Worm (Caenorhabditis elegans) whole organism, L4 larva: ENCODE data around the gene srx-5.

Experiments used
- F37D6.2 ChIP-seq: sonication (generic microtip); optimal IDR thresholded peaks from 2 replicates; lab custom pipeline; 2016; ENCODE audit warnings: mild to moderate bottlenecking, missing genetic modification characterization, missing compliant biosample characterization
- Y105C5A.15 ChIP-seq: fragments of 200-800 bp; sonication (Bioruptor generic); IDR thresholded peaks from 2 replicates; pipeline ENCODE4 v1.3.6; 2022; ENCODE audit warnings: missing genetic modification characterization, missing compliant biosample characterization
- Y5F2A.4 ChIP-seq: fragments of 200-800 bp; sonication (Bioruptor generic); optimal IDR thresholded peaks from 2 replicates; lab custom pipeline; 2018; ENCODE audit warnings: mild to moderate bottlenecking, missing genetic modification characterization, missing compliant biosample characterization
- aly-2 ChIP-seq: sonication (generic microtip); optimal IDR thresholded peaks from 2 replicates; lab custom pipeline; 2018; ENCODE audit warnings: missing biosample characterization, missing genetic modification characterization
- ama-1 ChIP-seq: fragments of 150-350 bp; optimal IDR thresholded peaks from 2 replicates; lab custom pipeline; 2014; ENCODE audit warnings: inconsistent platforms, mixed read lengths
- arid-1 ChIP-seq: fragments of 200-800 bp; sonication (Bioruptor generic); conservative IDR thresholded peaks from 2 replicates; pipeline ENCODE4 v1.3.6; 2022; ENCODE audit warnings: missing genetic modification reagents, missing genetic modification characterization, missing compliant biosample characterization
- attf-4 ChIP-seq: sonication (generic microtip); optimal IDR thresholded peaks from 3 replicates; lab custom pipeline; 2017; ENCODE audit warnings: missing biosample characterization, missing genetic modification characterization
- ceh-32 ChIP-seq: sonication (generic microtip); optimal IDR thresholded peaks from 2 replicates; lab custom pipeline; 2016; ENCODE audit warnings: mild to moderate bottlenecking, missing genetic modification characterization, missing compliant biosample characterization; ENCODE audit not compliant: poor library complexity
- ceh-62 ChIP-seq: sonication (generic microtip); optimal IDR thresholded peaks from 2 replicates; lab custom pipeline; 2017; ENCODE audit warnings: missing biosample characterization, missing genetic modification characterization
- ceh-82 ChIP-seq: sonication (generic microtip); optimal IDR thresholded peaks from 2 replicates; lab custom pipeline; 2017; ENCODE audit warnings: missing biosample characterization, missing genetic modification characterization
- daf-16 ChIP-seq, 3 experiments: sonication (generic microtip); optimal IDR thresholded peaks; 2 replicates each; lab custom pipeline; 2016 to 2017; ENCODE audit warnings: missing genetic modification characterization in 3 of 3, missing genetic modification reagents in 3 of 3, mild to moderate bottlenecking in 2 of 3, missing compliant biosample characterization in 2 of 3, missing biosample characterization in 1 of 3, moderate library complexity in 1 of 3
- daf-19 ChIP-seq: fragments of 200-800 bp; sonication (Bioruptor generic); conservative IDR thresholded peaks from 2 replicates; pipeline ENCODE4 v1.3.6; 2022; ENCODE audit warnings: missing genetic modification characterization, missing compliant biosample characterization
- daf-8 ChIP-seq: fragments of 200-800 bp; sonication (Bioruptor generic); IDR thresholded peaks from 2 replicates; pipeline ENCODE4 v1.3.6; 2022; ENCODE audit warnings: missing genetic modification characterization, missing compliant biosample characterization
- dmd-9 ChIP-seq: fragments of 200-800 bp; sonication (Bioruptor generic); IDR thresholded peaks from 2 replicates; pipeline ENCODE4 v1.3.6; 2022; ENCODE audit warnings: missing genetic modification reagents, missing genetic modification characterization, missing compliant biosample characterization
- dve-1 ChIP-seq: sonication (generic microtip); optimal IDR thresholded peaks from 2 replicates; lab custom pipeline; 2017; ENCODE audit warnings: antibody characterized with exemption, mild to moderate bottlenecking, missing genetic modification characterization, missing compliant biosample characterization; ENCODE audit not compliant: insufficient read depth
- fos-1 ChIP-seq: fragments of 150-350 bp; optimal IDR thresholded peaks from 2 replicates; lab custom pipeline; 2014; ENCODE audit warnings: missing biosample characterization, missing genetic modification characterization
- hlh-11 ChIP-seq: fragments of 200-800 bp; sonication (Bioruptor generic); optimal IDR thresholded peaks from 2 replicates; lab custom pipeline; 2018; ENCODE audit warnings: mild to moderate bottlenecking, missing genetic modification characterization, missing compliant biosample characterization
- hlh-30 ChIP-seq: sonication (generic microtip); optimal IDR thresholded peaks from 2 replicates; lab custom pipeline; 2017; ENCODE audit warnings: antibody characterized with exemption, mild to moderate bottlenecking, missing genetic modification characterization, missing compliant biosample characterization; ENCODE audit not compliant: insufficient read depth
- hmg-1.1 ChIP-seq: fragments of 200-800 bp; sonication (Bioruptor generic); IDR thresholded peaks from 2 replicates; pipeline ENCODE4 v1.3.6; 2022; ENCODE audit warnings: missing genetic modification reagents, missing genetic modification characterization, missing compliant biosample characterization
- lim-7 ChIP-seq: fragments of 200-800 bp; sonication (Bioruptor generic); IDR thresholded peaks from 2 replicates; pipeline ENCODE4 v1.3.6; 2022; ENCODE audit warnings: missing genetic modification characterization, missing compliant biosample characterization
- lin-1 ChIP-seq: fragments of 200-800 bp; sonication (Bioruptor generic); IDR thresholded peaks from 2 replicates; pipeline ENCODE4 v1.3.6; 2022; ENCODE audit warnings: missing genetic modification reagents, missing genetic modification characterization, missing compliant biosample characterization
- lin-13 ChIP-seq: fragments of 150-350 bp; optimal IDR thresholded peaks from 2 replicates; lab custom pipeline; 2014; ENCODE audit warnings: missing biosample characterization, missing genetic modification reagents, missing genetic modification characterization
- lin-38 ChIP-seq: fragments of 200-800 bp; sonication (Bioruptor generic); IDR thresholded peaks from 2 replicates; pipeline ENCODE4 v1.3.6; 2022; ENCODE audit warnings: missing genetic modification reagents, missing genetic modification characterization, missing compliant biosample characterization
- lir-3 ChIP-seq: sonication (generic microtip); optimal IDR thresholded peaks from 2 replicates; lab custom pipeline; 2016; ENCODE audit warnings: mild to moderate bottlenecking, missing genetic modification characterization, missing compliant biosample characterization
- lsy-2 ChIP-seq, 2 experiments: fragments of 150-350 bp in 1 of 2; sonication (generic microtip) in 1 of 2; optimal IDR thresholded peaks; 2 replicates each; lab custom pipeline; 2014 to 2017; ENCODE audit warnings: missing biosample characterization in 2 of 2, missing genetic modification characterization in 2 of 2
- mdl-1 ChIP-seq, 2 experiments: fragments of 150-350 bp in 1 of 2; sonication (generic microtip) in 1 of 2; optimal IDR thresholded peaks; 2 replicates each; lab custom pipeline; 2014 to 2017; ENCODE audit warnings: missing biosample characterization in 2 of 2, missing genetic modification characterization in 2 of 2
- mdt-29 ChIP-seq: fragments of 200-800 bp; sonication (Bioruptor generic); IDR thresholded peaks from 2 replicates; pipeline ENCODE4 v1.3.6; 2022; ENCODE audit warnings: missing genetic modification reagents, missing genetic modification characterization, missing compliant biosample characterization
- mep-1 ChIP-seq: fragments of 150-350 bp; sonication (generic microtip); optimal IDR thresholded peaks from 3 replicates; lab custom pipeline; 2014; ENCODE audit warnings: missing biosample characterization, missing genetic modification characterization
- mxl-2 ChIP-seq: fragments of 200-800 bp; sonication (Bioruptor generic); conservative IDR thresholded peaks from 2 replicates; pipeline ENCODE4 v1.3.6; 2022; ENCODE audit warnings: missing genetic modification reagents, missing genetic modification characterization, missing compliant biosample characterization
- nhr-10 ChIP-seq: fragments of 150-350 bp; optimal IDR thresholded peaks from 2 replicates; lab custom pipeline; 2014; ENCODE audit warnings: missing biosample characterization, missing genetic modification characterization
- nhr-102 ChIP-seq: sonication (generic microtip); optimal IDR thresholded peaks from 2 replicates; lab custom pipeline; 2016; ENCODE audit warnings: mild to moderate bottlenecking, missing genetic modification characterization, moderate library complexity, missing compliant biosample characterization
- nhr-111 ChIP-seq: fragments of 200-800 bp; sonication (Bioruptor generic); optimal IDR thresholded peaks from 2 replicates; lab custom pipeline; 2018; ENCODE audit warnings: mild to moderate bottlenecking, missing genetic modification characterization, missing compliant biosample characterization
- nhr-25 ChIP-seq: sonication (generic microtip); optimal IDR thresholded peaks from 2 replicates; lab custom pipeline; 2017; ENCODE audit warnings: missing genetic modification characterization, mild to moderate bottlenecking, missing compliant biosample characterization, antibody characterized with exemption, moderate library complexity, borderline replicate concordance; ENCODE audit not compliant: insufficient read depth
- nhr-42 ChIP-seq: fragments of 200-800 bp; sonication (Bioruptor generic); IDR thresholded peaks from 2 replicates; pipeline ENCODE4 v1.3.6; 2022; ENCODE audit warnings: missing genetic modification characterization, missing compliant biosample characterization
- nhr-48 ChIP-seq: sonication (generic microtip); optimal IDR thresholded peaks from 2 replicates; lab custom pipeline; 2016; ENCODE audit warnings: mild to moderate bottlenecking, missing genetic modification characterization, missing compliant biosample characterization
- pha-4 ChIP-seq, 2 experiments: fragments of 150-350 bp in 1 of 2; fragments of 200-800 bp in 1 of 2; sonication (Bioruptor generic) in 1 of 2; IDR thresholded peaks in 1 of 2; optimal IDR thresholded peaks in 1 of 2; 2 replicates each; pipeline versions ENCODE4 v1.3.6 to Lab custom; 2014 to 2022; ENCODE audit warnings: missing genetic modification characterization in 2 of 2, missing genetic modification reagents in 2 of 2, missing biosample characterization in 1 of 2, missing compliant biosample characterization in 1 of 2
- php-3 ChIP-seq: fragments of 200-800 bp; sonication (Bioruptor generic); IDR thresholded peaks from 2 replicates; pipeline ENCODE4 v1.3.6; 2022; ENCODE audit warnings: missing genetic modification reagents, missing genetic modification characterization, missing compliant biosample characterization
- saeg-2 ChIP-seq: fragments of 200-800 bp; sonication (Bioruptor generic); IDR thresholded peaks from 2 replicates; pipeline ENCODE4 v1.3.6; 2022; ENCODE audit warnings: missing genetic modification reagents, missing genetic modification characterization, missing compliant biosample characterization
- snpc-1.2 ChIP-seq: fragments of 200-800 bp; sonication (Bioruptor generic); IDR thresholded peaks from 2 replicates; pipeline ENCODE4 v1.3.6; 2022; ENCODE audit warnings: missing genetic modification reagents, missing genetic modification characterization, missing compliant biosample characterization
- unc-130 ChIP-seq: sonication (generic microtip); optimal IDR thresholded peaks from 2 replicates; lab custom pipeline; 2016; ENCODE audit warnings: missing genetic modification reagents, missing genetic modification characterization, missing compliant biosample characterization
- unc-39 ChIP-seq: sonication (generic microtip); optimal IDR thresholded peaks from 2 replicates; lab custom pipeline; 2017; ENCODE audit warnings: missing biosample characterization, missing genetic modification characterization
- vab-7 ChIP-seq: fragments of 200-800 bp; sonication (Bioruptor generic); IDR thresholded peaks from 2 replicates; pipeline ENCODE4 v1.3.6; 2022; ENCODE audit warnings: missing genetic modification reagents, missing genetic modification characterization, missing compliant biosample characterization
- zag-1 ChIP-seq: fragments of 150-350 bp; optimal IDR thresholded peaks from 2 replicates; lab custom pipeline; 2014; ENCODE audit warnings: missing biosample characterization, missing genetic modification characterization
- zfp-2 ChIP-seq: sonication (generic microtip); optimal IDR thresholded peaks from 2 replicates; lab custom pipeline; 2016; ENCODE audit warnings: mild to moderate bottlenecking, missing genetic modification characterization, missing compliant biosample characterization
- zfp-3 ChIP-seq: fragments of 200-800 bp; sonication (Bioruptor generic); conservative IDR thresholded peaks from 2 replicates; pipeline ENCODE4 v1.3.6; 2022; ENCODE audit warnings: missing genetic modification reagents, missing genetic modification characterization, missing compliant biosample characterization
- zip-2 ChIP-seq: fragments of 150-350 bp; optimal IDR thresholded peaks from 2 replicates; lab custom pipeline; 2014; ENCODE audit warnings: missing biosample characterization, missing genetic modification characterization
- ztf-11 ChIP-seq: fragments of 150-350 bp; optimal IDR thresholded peaks from 2 replicates; lab custom pipeline; 2014; ENCODE audit warnings: missing biosample characterization, missing genetic modification characterization

The srx-5 gene

DNA sequence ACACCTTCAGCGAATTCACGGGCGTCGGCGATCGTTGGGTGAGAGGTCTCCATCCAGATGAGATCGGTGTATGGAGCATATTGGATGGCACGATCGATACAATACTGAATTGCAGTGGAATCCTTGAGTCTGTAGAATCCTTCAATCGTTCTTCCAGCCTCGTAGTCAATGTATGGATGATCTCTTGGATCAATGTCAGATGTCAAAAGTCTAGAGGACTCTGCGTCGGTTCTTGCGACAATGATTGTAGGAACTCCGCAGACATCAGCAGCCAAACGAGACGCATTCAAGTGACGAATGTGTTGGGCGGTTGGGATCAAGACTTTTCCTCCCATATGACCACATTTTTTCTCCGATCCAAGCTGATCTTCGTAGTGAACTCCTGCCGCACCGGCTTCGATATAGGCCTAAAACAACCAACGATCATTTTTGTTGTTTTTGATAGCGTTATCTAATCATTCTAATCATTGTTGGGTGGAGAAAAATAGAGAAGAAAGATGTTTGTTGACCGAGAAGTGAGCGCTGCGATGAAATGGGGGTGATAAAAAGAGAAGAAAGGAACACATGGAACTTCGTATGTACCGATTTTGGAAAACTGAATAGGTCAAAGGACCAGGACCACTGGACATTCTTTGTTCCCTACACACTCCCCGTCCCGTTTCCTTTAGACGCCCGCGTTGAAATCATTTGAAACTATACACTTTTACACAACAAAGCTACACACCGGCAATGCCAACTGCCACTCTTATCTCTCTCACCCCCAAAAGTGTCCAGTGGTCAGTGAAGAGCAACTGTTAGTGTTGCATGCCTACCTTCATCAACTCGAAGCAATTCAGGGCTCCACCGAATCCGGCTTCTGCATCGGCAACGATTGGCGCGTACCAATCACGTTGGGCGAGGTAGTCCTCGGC, 26.9 kb downstream of the srx-5 start (continued):
- TF ChIP-seq nhr-10 (tag; lab: Kevin White, UChicago) (peak; percentile 22), Y5F2A.4 (GFP tag; lab: Kevin White, UChicago) (no peak), zfp-3 (GFP tag; lab: Robert Waterston, UW) (peak; percentile 41; the same call in 1 of the 2 replicates), nhr-48 (tag; lab: Kevin White, UChicago) (no peak), daf-8 (no peak), fos-1 (no peak), pha-4 (GFP tag; IDR thresholded peaks at IDR 0.05; lab: Robert Waterston, UW) (peak; percentile 18; the same call in 1 of the 2 replicates), pha-4 (tag; optimal IDR thresholded peaks at IDR 0.05; lab: Kevin White, UChicago) (no peak), lin-13 (no peak), attf-4 (tag; lab: Kevin White, UChicago) (no peak), vab-7 (GFP tag; lab: Robert Waterston, UW) (no peak), ztf-11 (tag; lab: Kevin White, UChicago) (no peak), hlh-11 (tag; lab: Kevin White, UChicago) (no peak), nhr-102 (tag; lab: Kevin White, UChicago) (no peak), daf-16 (GFP tag; optimal IDR thresholded peaks at IDR 0.05; lab: Kevin White, UChicago) (peak in 1 of 2 experiments; percentile 6), daf-16 (tag; optimal IDR thresholded peaks at IDR 0.05; lab: Kevin White, UChicago) (no peak), ceh-62 (no peak), lin-1 (GFP tag; lab: Robert Waterston, UW) (no peak; the same call in 1 of the 2 replicates), zfp-2 (tag; lab: Kevin White, UChicago) (no peak), arid-1 (no peak), unc-39 (no peak), zip-2 (tag; lab: Kevin White, UChicago) (peak; percentile 15), saeg-2 (GFP tag; lab: Robert Waterston, UW) (no peak), nhr-42 (GFP tag; lab: Robert Waterston, UW) (peak; percentile 24; the same call in 1 of the 2 replicates), snpc-1.2 (GFP tag; lab: Robert Waterston, UW) (no peak), ama-1 (lab: Kevin White, UChicago) (peak; percentile 89), nhr-111 (GFP tag; lab: Kevin White, UChicago) (no peak), daf-19 (GFP tag; lab: Robert Waterston, UW) (0 out of 2 replicates have a peak, but pooled peaks have one; percentile 38), dve-1 (tag; lab: Kevin White, UChicago) (peak; percentile 43), mdt-29 (GFP tag; lab: Robert Waterston, UW) (no peak), lin-38 (0 out of 2 replicates have a peak, but pooled peaks have one; percentile 3), ceh-32 (tag; lab: Kevin White, UChicago) (no peak), lsy-2 (tag; optimal IDR thresholded peaks at IDR 0.05; lab: Kevin White, UChicago) (no peak), nhr-25 (no peak), php-3 (no peak), lir-3 (tag; lab: Kevin White, UChicago) (no peak), mep-1 (tag; lab: Kevin White, UChicago) (peak; percentile 30), Y105C5A.15 (GFP tag; lab: Robert Waterston, UW) (no peak), zag-1 (no peak), mxl-2 (GFP tag; lab: Robert Waterston, UW) (no peak), hmg-1.1 (GFP tag; lab: Robert Waterston, UW) (no peak), F37D6.2 (tag; lab: Kevin White, UChicago) (no peak), dmd-9 (GFP tag; lab: Robert Waterston, UW) (peak; percentile 7; the same call in 1 of the 2 replicates), aly-2 (tag; lab: Kevin White, UChicago) (no peak), hlh-30 (no peak), lim-7 (GFP tag; lab: Robert Waterston, UW) (0 out of 2 replicates have a peak, but pooled peaks have one; percentile 8), unc-130 (GFP tag; lab: Kevin White, UChicago) (no peak), mdl-1 (tag; optimal IDR thresholded peaks at IDR 0.05; lab: Kevin White, UChicago) (no peak), ceh-82 (no peak)
